Fruit fly (Drosophila melanogaster) whole organism, embryonic: ENCODE results near the gene Tlk.

Experiments used
- ATbp ChIP-seq: fragments of 200-800 bp; sonication (Bioruptor generic); optimal IDR thresholded peaks from 2 replicates; lab custom pipeline; 2017; ENCODE audit warnings: missing biosample characterization, mild to moderate bottlenecking, missing genetic modification characterization, missing genetic modification reagents
- CG13296 ChIP-seq: fragments of 200-800 bp; sonication (Bioruptor generic); optimal IDR thresholded peaks from 3 replicates; lab custom pipeline; 2018; ENCODE audit warnings: missing biosample characterization, mild to moderate bottlenecking, missing genetic modification characterization
- CG18619 ChIP-seq: fragments of 200-800 bp; sonication (Bioruptor generic); optimal IDR thresholded peaks from 3 replicates; lab custom pipeline; 2017; ENCODE audit warnings: missing biosample characterization, mild to moderate bottlenecking, missing genetic modification characterization
- CG30403 ChIP-seq: fragments of 200-800 bp; sonication (Bioruptor generic); optimal IDR thresholded peaks from 3 replicates; lab custom pipeline; 2016; ENCODE audit warnings: missing biosample characterization, missing genetic modification characterization
- CG31365 ChIP-seq: fragments of 200-800 bp; sonication (Bioruptor generic); optimal IDR thresholded peaks from 2 replicates; lab custom pipeline; 2018; ENCODE audit warnings: missing biosample characterization, mild to moderate bottlenecking, missing genetic modification characterization
- CG42726 ChIP-seq: fragments of 200-800 bp; sonication (Bioruptor generic); IDR thresholded peaks from 2 replicates; pipeline ENCODE4 v1.3.6; 2022; ENCODE audit warnings: missing biosample characterization, missing genetic modification characterization; ENCODE audit not compliant: partially characterized antibody
- CG4328 ChIP-seq: fragments of 200-800 bp; sonication (Bioruptor generic); optimal IDR thresholded peaks from 3 replicates; lab custom pipeline; 2017; ENCODE audit warnings: missing biosample characterization, missing genetic modification reagents, missing genetic modification characterization
- CG4360 ChIP-seq: fragments of 200-800 bp; sonication (Bioruptor generic); IDR thresholded peaks from 2 replicates; pipeline ENCODE4 v1.3.6; 2022; ENCODE audit warnings: missing biosample characterization, missing genetic modification characterization
- CG9727 ChIP-seq: fragments of 200-800 bp; sonication (Bioruptor generic); optimal IDR thresholded peaks from 3 replicates; lab custom pipeline; 2017; ENCODE audit warnings: missing biosample characterization, mild to moderate bottlenecking, missing genetic modification characterization
- CrebB ChIP-seq: fragments of 200-800 bp; sonication (Bioruptor generic); optimal IDR thresholded peaks from 3 replicates; lab custom pipeline; 2018; ENCODE audit warnings: missing biosample characterization, mild to moderate bottlenecking, missing genetic modification characterization
- D19A ChIP-seq: fragments of 200-800 bp; optimal IDR thresholded peaks from 3 replicates; lab custom pipeline; 2019; ENCODE audit warnings: missing biosample characterization, mild to moderate bottlenecking, missing genetic modification characterization, moderate library complexity
- Dip3 ChIP-seq: fragments of 200-800 bp; sonication (Bioruptor generic); optimal IDR thresholded peaks from 3 replicates; lab custom pipeline; 2016; ENCODE audit warnings: missing biosample characterization, missing genetic modification characterization
- Drgx ChIP-seq: fragments of 200-800 bp; sonication (Bioruptor generic); IDR thresholded peaks from 2 replicates; pipeline ENCODE4 v1.3.6; 2022; ENCODE audit warnings: missing biosample characterization, missing genetic modification characterization
- Fer2 ChIP-seq: fragments of 200-800 bp; sonication (Bioruptor generic); optimal IDR thresholded peaks from 2 replicates; lab custom pipeline; 2018; ENCODE audit warnings: missing biosample characterization, mild to moderate bottlenecking, missing genetic modification characterization, moderate library complexity
- HLH4C ChIP-seq: fragments of 200-800 bp; sonication (Bioruptor generic); IDR thresholded peaks from 3 replicates; pipeline ENCODE4 v1.3.6; 2022; ENCODE audit warnings: missing biosample characterization, missing genetic modification characterization; ENCODE audit not compliant: partially characterized antibody
- HLHmδ ChIP-seq: fragments of 200-800 bp; sonication (Bioruptor generic); optimal IDR thresholded peaks from 2 replicates; lab custom pipeline; 2018; ENCODE audit warnings: missing biosample characterization, mild to moderate bottlenecking, missing genetic modification characterization, moderate library complexity
- Ravus ChIP-seq: fragments of 200-800 bp; sonication (Bioruptor generic); IDR thresholded peaks from 2 replicates; pipeline ENCODE4 v1.3.6; 2022; ENCODE audit warnings: missing biosample characterization, missing genetic modification characterization
- Trl ChIP-seq, 3 experiments: fragments of >200 bp in 2 of 3; fragments of 200-800 bp in 1 of 3; sonication (Bioruptor generic) in 1 of 3; optimal IDR thresholded peaks; 2 replicates in 1 of 3; 3 replicates in 2 of 3; lab custom pipeline; 2016 to 2017; ENCODE audit warnings: missing biosample characterization in 1 of 3, missing genetic modification characterization in 1 of 3
- ap ChIP-seq: fragments of 200-800 bp; sonication (Bioruptor generic); IDR thresholded peaks from 2 replicates; pipeline ENCODE4 v1.3.6; 2022; ENCODE audit warnings: missing biosample characterization, missing genetic modification characterization
- ato ChIP-seq: fragments of 200-800 bp; sonication (Bioruptor generic); IDR thresholded peaks from 2 replicates; pipeline ENCODE4 v1.3.6; 2022; ENCODE audit warnings: missing biosample characterization, missing genetic modification characterization; ENCODE audit not compliant: partially characterized antibody
- bsh ChIP-seq, 2 experiments: fragments of 200-800 bp; sonication (Bioruptor generic); optimal IDR thresholded peaks; 2 replicates each; lab custom pipeline; 2017 to 2018; ENCODE audit warnings: mild to moderate bottlenecking in 2 of 2, missing biosample characterization in 2 of 2, missing genetic modification characterization in 2 of 2, moderate library complexity in 1 of 2
- emc ChIP-seq: fragments of 200-800 bp; sonication (Bioruptor generic); optimal IDR thresholded peaks from 2 replicates; lab custom pipeline; 2016; ENCODE audit warnings: missing biosample characterization, missing genetic modification characterization
- gem ChIP-seq: fragments of 200-800 bp; sonication (Bioruptor generic); optimal IDR thresholded peaks from 2 replicates; lab custom pipeline; 2019; ENCODE audit warnings: missing biosample characterization, mild to moderate bottlenecking, missing genetic modification characterization, moderate library complexity
- lbe ChIP-seq: fragments of 200-800 bp; sonication (Bioruptor generic); optimal IDR thresholded peaks from 2 replicates; lab custom pipeline; 2016; ENCODE audit warnings: missing biosample characterization, mild to moderate bottlenecking, missing genetic modification characterization
- nerfin-2 ChIP-seq: fragments of 200-800 bp; sonication (Bioruptor generic); IDR thresholded peaks from 2 replicates; pipeline ENCODE4 v1.3.6; 2022; ENCODE audit warnings: missing biosample characterization, missing genetic modification characterization; ENCODE audit not compliant: partially characterized antibody
- nom ChIP-seq: fragments of 200-800 bp; sonication (Bioruptor generic); optimal IDR thresholded peaks from 2 replicates; lab custom pipeline; 2017; ENCODE audit warnings: missing biosample characterization, missing genetic modification characterization, mild to moderate bottlenecking, moderate library complexity, missing genetic modification reagents
- oc ChIP-seq: fragments of 200-800 bp; sonication (Bioruptor generic); optimal IDR thresholded peaks from 2 replicates; lab custom pipeline; 2018; ENCODE audit warnings: missing biosample characterization, mild to moderate bottlenecking, missing genetic modification characterization, moderate library complexity
- pan ChIP-seq, 4 experiments: fragments of >200 bp in 3 of 4; fragments of 200-800 bp in 1 of 4; sonication (Bioruptor generic) in 1 of 4; optimal IDR thresholded peaks in 3 of 4; IDR thresholded peaks in 1 of 4; 2 replicates each; pipeline versions ENCODE4 v1.3.6 to Lab custom; 2017 to 2022; ENCODE audit warnings: missing biosample characterization in 2 of 4, missing genetic modification characterization in 2 of 4, mixed read lengths in 1 of 4
- peb ChIP-seq: fragments of 200-800 bp; sonication (Bioruptor generic); IDR thresholded peaks from 2 replicates; pipeline ENCODE4 v1.3.6; 2022; ENCODE audit warnings: missing biosample characterization, missing genetic modification characterization
- sd ChIP-seq: fragments of 200-800 bp; sonication (Bioruptor generic); optimal IDR thresholded peaks from 3 replicates; lab custom pipeline; 2018; ENCODE audit warnings: missing biosample characterization, mild to moderate bottlenecking, missing genetic modification characterization, moderate library complexity
- sens ChIP-seq: fragments of 200-800 bp; sonication (Bioruptor generic); peaks from one replicate; lab custom pipeline; 2016; ENCODE audit warnings: missing biosample characterization, missing genetic modification characterization
- sens-2 ChIP-seq: fragments of 200-800 bp; sonication (Bioruptor generic); IDR thresholded peaks from 2 replicates; pipeline ENCODE4 v1.3.6; 2022; ENCODE audit warnings: missing biosample characterization, missing genetic modification characterization
- tup ChIP-seq: fragments of 200-800 bp; sonication (Bioruptor generic); optimal IDR thresholded peaks from 2 replicates; lab custom pipeline; 2016; ENCODE audit warnings: missing biosample characterization, mild to moderate bottlenecking, missing genetic modification characterization, moderate library complexity
- vfl ChIP-seq: fragments of 200-800 bp; sonication (Bioruptor generic); optimal IDR thresholded peaks from 2 replicates; lab custom pipeline; 2016; ENCODE audit warnings: missing biosample characterization, missing genetic modification characterization

Tlk gene

dm6 chrX:3679921-3680702 lies 39.7 kb upstream of the Tlk start (continued):
- TF ChIP-seq Trl (optimal IDR thresholded peaks at IDR 0.05; lab: Kevin White, UChicago) (peak; percentile 40 to 51), Trl (GFP tag; optimal IDR thresholded peaks at IDR 0.05; lab: Kevin White, UChicago) (no peak), nerfin-2 (GFP tag; lab: Robert Waterston, UW) (no peak), CG4360 (GFP tag; lab: Robert Waterston, UW) (peak; percentile 40; the same call in 1 of the 2 replicates), pan (optimal IDR thresholded peaks at IDR 0.05; lab: Kevin White, UChicago) (no peak), pan (GFP tag; optimal IDR thresholded peaks at IDR 0.05 in 1 of 2, IDR thresholded peaks at IDR 0.05 in 1 of 2) (no peak), CG31365 (tag; lab: Kevin White, UChicago) (no peak), emc (GFP tag; lab: Kevin White, UChicago) (no peak), CG30403 (no peak), CrebB (tag; lab: Kevin White, UChicago) (no peak), CG18619 (no peak), CG9727 (no peak), Fer2 (no peak), HLHmδ (GFP tag; lab: Kevin White, UChicago) (no peak), sens (GFP tag; lab: Kevin White, UChicago) (peak; percentile 58), Dip3 (GFP tag; lab: Kevin White, UChicago) (no peak), CG13296 (GFP tag; lab: Kevin White, UChicago) (no peak), CG4328 (GFP tag; lab: Kevin White, UChicago) (no peak), vfl (no peak), HLH4C (GFP tag; lab: Robert Waterston, UW) (no peak), sd (tag; lab: Kevin White, UChicago) (no peak), ap (GFP tag; lab: Robert Waterston, UW) (no peak), CG42726 (GFP tag; lab: Robert Waterston, UW) (no peak), sens-2 (GFP tag; lab: Robert Waterston, UW) (no peak), bsh (GFP tag; optimal IDR thresholded peaks at IDR 0.05; lab: Kevin White, UChicago) (peak in 1 of 2 experiments; percentile 89), ato (GFP tag; lab: Robert Waterston, UW) (no peak), Ravus (no peak)

dm6 chrX:3680703-3681270 lies 39.0 kb upstream of the Tlk start:
- TF ChIP-seq gem (tag; lab: Kevin White, UChicago) (peak; percentile 5), bsh (GFP tag; optimal IDR thresholded peaks at IDR 0.05; lab: Kevin White, UChicago) (peak in 1 of 2 experiments; percentile 64), peb (GFP tag; lab: Robert Waterston, UW) (no peak), Drgx (GFP tag; lab: Robert Waterston, UW) (peak; percentile 47), tup (GFP tag; lab: Kevin White, UChicago) (no peak), lbe (GFP tag; lab: Kevin White, UChicago) (peak; percentile 31), nom (GFP tag; lab: Kevin White, UChicago) (peak; percentile 61), sens (GFP tag; lab: Kevin White, UChicago) (peak; percentile 34), oc (tag; lab: Kevin White, UChicago) (no peak), D19A (tag; lab: Kevin White, UChicago) (peak; percentile 79), ATbp (GFP tag; lab: Kevin White, UChicago) (peak; percentile 0)
- TF ChIP-seq, all 482 proteins: peak for 8
